Fruit fly (Drosophila melanogaster): ENCODE measurements around the gene Dh44.

Gene Dh44

DNA sequence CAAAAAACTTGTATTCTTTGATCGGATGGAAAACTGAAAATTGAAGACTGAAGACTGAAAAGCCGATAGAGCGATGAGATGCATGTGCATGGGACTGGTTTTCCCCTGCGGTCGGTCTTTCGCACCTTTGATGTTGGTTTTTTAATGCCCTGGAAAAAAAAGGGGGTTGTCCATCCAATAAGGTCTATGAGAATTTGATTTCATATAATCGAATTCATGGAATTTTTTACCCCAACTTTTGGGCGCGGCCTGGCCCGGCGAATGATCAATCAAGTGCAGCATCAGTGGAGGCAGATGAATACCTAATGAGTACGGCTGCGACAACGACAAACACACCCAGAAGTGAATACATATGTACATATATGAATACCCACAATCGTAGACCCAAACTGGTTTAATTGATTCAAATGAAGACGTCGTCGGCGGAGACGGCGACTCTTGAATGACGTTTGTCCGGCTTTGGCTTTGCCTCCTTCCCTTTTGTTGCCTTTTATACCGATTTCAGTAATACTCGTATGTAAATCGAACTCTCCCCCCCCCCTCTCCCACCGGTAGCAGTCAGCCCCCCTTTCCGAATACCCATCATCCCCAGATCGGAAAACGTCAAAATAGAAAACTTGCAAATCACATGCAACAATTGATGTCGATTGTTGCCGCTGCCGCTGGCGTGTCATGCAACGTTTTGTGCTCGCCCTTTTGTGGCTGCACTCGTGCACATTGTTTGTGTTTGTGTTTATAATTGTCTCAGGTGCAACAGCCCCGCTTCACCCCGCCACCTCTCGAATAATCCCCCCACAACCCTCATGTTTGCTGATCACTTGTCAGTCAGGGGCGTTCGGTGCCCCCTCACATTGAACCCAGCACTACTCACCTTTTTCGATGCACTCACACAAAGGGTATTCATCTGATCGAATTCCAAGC is 34.7 kb upstream of the Dh44 start:
- TF ChIP-seq Dll (optimal IDR thresholded peaks at IDR 0.05) (no peak), CG8478 (optimal IDR thresholded peaks at IDR 0.05) (no peak), EcR (GFP tag; optimal IDR thresholded peaks at IDR 0.05) (no peak), psq (optimal IDR thresholded peaks at IDR 0.05) (no peak), pan (optimal IDR thresholded peaks at IDR 0.05) (no peak), usp (GFP tag; optimal IDR thresholded peaks at IDR 0.05) (no peak)

DNA sequence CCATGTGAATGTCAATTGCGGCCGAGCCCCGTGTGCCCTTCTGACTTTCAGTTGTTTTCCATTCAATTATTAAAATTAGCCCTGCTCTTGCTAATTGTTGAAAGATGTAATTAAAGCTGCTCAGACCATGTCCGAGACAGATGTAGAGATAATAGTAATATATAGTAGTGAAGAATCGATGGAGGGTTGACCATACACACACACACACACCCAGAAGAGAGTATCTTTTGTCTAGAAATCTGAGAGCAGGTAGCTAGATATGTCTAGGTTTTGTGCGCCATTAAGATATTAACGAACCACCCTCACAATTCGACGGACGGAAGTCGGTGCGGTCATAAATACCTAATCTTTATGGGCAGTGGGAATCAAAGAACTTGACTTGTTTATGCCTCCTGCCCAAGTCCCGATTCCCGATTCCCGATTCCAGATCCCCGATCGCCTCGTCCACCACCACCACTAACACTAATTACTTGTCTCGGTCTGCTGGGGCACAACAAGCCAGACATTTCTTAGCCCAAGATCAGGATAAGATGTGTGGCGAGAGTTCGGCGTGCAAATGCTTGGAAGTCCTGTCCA is 33.4 kb upstream of the Dh44 start:
- TF ChIP-seq CG8478 (optimal IDR thresholded peaks at IDR 0.05) (no peak), EcR (GFP tag; optimal IDR thresholded peaks at IDR 0.05) (no peak), psq (optimal IDR thresholded peaks at IDR 0.05) (no peak), pan (optimal IDR thresholded peaks at IDR 0.05) (no peak), Dll (optimal IDR thresholded peaks at IDR 0.05) (no peak), usp (GFP tag; optimal IDR thresholded peaks at IDR 0.05) (no peak)

dm6 chr3R:9605084-9605483 is 32.9 kb upstream of the Dh44 start:
- TF ChIP-seq Dll (optimal IDR thresholded peaks at IDR 0.05) (no peak), usp (GFP tag; optimal IDR thresholded peaks at IDR 0.05) (no peak), CG8478 (optimal IDR thresholded peaks at IDR 0.05) (no peak)

DNA sequence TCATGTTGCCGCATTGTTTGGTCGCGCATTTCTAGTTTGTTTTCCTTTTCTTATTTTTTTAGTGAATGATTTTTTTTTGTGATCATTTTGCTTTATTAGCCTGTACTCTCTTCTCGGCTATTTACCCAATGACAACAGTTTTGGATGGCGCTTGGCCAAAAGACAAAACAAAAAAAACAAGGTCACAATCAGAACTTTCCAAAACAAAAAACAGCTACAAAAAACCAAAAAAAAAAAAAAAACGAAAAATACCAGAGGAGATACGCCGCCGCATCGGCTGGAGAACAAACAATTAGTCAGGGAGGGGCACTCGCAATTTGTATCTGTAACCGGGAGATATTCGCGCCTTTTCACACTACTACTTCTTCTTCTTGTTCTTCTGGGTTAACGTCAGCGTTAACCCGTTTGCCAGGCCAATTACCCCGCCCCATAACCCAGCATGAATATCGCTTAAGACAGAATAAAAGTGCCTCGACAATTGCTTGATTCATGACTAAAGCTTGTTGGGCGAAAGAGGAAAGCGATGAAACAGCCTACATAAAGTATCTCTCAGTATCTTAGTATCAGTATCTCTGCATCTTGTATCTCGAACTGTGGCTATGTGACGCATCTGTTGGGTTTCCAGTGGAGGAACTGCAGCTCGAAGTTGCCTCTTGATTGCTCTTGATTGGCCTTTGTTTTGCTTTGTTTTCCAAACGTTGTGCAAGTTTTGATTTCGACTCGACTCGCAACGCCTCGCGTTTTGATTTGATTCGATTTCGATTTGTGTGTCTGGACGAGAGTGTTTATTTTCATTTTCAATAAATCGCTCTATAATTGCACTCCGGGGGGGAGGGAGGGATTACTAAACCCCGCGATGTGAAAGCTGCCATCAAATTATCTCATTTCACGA is 30.8 kb upstream of the Dh44 start:
- no peak for TF ChIP-seq Dll (optimal IDR thresholded peaks at IDR 0.05)
- no peak for TF ChIP-seq EcR (GFP tag; optimal IDR thresholded peaks at IDR 0.05)
- TF ChIP-seq CG8478 (optimal IDR thresholded peaks at IDR 0.05): no peak
- TF ChIP-seq pan (optimal IDR thresholded peaks at IDR 0.05): no peak
- TF ChIP-seq usp (GFP tag; optimal IDR thresholded peaks at IDR 0.05): no peak
- TF ChIP-seq psq (optimal IDR thresholded peaks at IDR 0.05): no peak

DNA sequence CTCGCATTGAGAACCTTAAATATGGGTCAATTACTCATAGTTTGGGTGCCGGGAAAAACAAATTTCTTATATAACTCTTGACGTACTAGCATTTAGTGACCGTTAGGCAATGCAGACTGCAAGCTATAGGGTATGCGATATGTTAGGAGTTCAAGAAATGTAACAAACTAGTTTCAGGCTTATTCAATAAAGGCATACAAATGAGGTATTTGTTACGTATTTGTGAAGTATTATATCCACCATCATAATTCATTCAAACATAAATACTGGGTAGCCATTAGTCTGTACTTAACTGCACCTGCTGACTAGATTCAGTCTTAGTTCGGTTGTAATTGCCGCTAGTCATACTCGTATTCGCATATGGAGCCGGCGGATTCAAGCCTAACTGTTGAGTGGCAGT is 29.8 kb upstream of the Dh44 start:
- no peak for TF ChIP-seq Dll (optimal IDR thresholded peaks at IDR 0.05)
- TF ChIP-seq EcR (GFP tag; optimal IDR thresholded peaks at IDR 0.05): no peak
- no peak for TF ChIP-seq psq (optimal IDR thresholded peaks at IDR 0.05)
- no peak for TF ChIP-seq usp (GFP tag; optimal IDR thresholded peaks at IDR 0.05)
- TF ChIP-seq pan (optimal IDR thresholded peaks at IDR 0.05): no peak
- no peak for TF ChIP-seq CG8478 (optimal IDR thresholded peaks at IDR 0.05)

- TF ChIP-seq Dll (optimal IDR thresholded peaks at IDR 0.05) (no peak), psq (optimal IDR thresholded peaks at IDR 0.05) (no peak), EcR (GFP tag; optimal IDR thresholded peaks at IDR 0.05) (no peak), CG8478 (optimal IDR thresholded peaks at IDR 0.05) (no peak), pan (optimal IDR thresholded peaks at IDR 0.05) (no peak)
Measured at dm6 chr3R:9612217-9612616, 25.8 kb upstream of the Dh44 start.

DNA sequence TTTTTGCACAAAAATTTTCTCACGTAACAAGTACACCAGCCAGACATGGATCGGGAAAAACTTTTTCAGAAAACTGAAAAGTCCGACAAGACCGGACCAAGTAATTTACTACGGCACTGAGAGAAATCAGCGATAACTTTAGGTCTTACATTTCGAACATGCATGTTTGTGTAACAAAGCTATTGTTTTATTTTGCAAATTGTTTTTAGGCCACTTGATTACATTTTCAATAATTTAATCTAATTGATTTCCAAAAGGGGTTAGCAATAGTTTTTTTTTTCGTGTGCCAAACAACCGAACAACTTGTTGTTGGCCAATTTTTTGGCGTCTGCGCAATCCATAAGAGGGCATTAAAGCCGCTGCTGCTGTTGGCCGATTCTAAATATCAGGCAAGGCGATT is 24.9 kb upstream of the Dh44 start:
- TF ChIP-seq pan (optimal IDR thresholded peaks at IDR 0.05) (no peak), psq (optimal IDR thresholded peaks at IDR 0.05) (no peak), EcR (GFP tag; optimal IDR thresholded peaks at IDR 0.05) (no peak), usp (GFP tag; optimal IDR thresholded peaks at IDR 0.05) (no peak), Dll (optimal IDR thresholded peaks at IDR 0.05) (no peak), CG8478 (optimal IDR thresholded peaks at IDR 0.05) (no peak)

- TF ChIP-seq psq (optimal IDR thresholded peaks at IDR 0.05): no peak
- no peak for TF ChIP-seq EcR (GFP tag; optimal IDR thresholded peaks at IDR 0.05)
- TF ChIP-seq pan (optimal IDR thresholded peaks at IDR 0.05): no peak
- no peak for TF ChIP-seq Dll (optimal IDR thresholded peaks at IDR 0.05)
- TF ChIP-seq CG8478 (optimal IDR thresholded peaks at IDR 0.05): no peak
- no peak for TF ChIP-seq usp (GFP tag; optimal IDR thresholded peaks at IDR 0.05)
Measured at dm6 chr3R:9618331-9618730, 19.7 kb upstream of the Dh44 start.

DNA sequence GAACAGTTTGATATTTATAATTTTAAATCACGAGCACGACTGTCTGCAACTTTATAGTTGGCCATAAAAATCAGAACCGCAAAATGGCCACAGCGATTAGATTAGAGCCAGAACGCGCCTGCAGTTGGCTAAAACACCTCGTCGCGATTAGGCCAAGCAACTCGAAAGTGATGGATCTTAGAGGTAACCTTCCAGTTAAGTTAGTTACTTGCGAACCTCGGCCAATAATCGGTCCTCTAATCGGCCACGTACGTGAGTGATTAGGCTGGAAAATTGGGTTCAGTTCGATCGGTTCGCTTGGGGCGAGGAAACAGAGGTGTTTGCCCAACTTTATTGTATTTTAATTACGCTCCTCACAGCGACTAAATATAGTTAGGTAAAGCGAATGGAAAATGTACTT is 17.7 kb upstream of the Dh44 start:
- TF ChIP-seq EcR (GFP tag; optimal IDR thresholded peaks at IDR 0.05) (no peak), Dll (optimal IDR thresholded peaks at IDR 0.05) (no peak)

- TF ChIP-seq usp (GFP tag; optimal IDR thresholded peaks at IDR 0.05) (no peak), Dll (optimal IDR thresholded peaks at IDR 0.05) (no peak), CG8478 (optimal IDR thresholded peaks at IDR 0.05) (no peak), psq (optimal IDR thresholded peaks at IDR 0.05) (no peak), EcR (GFP tag; optimal IDR thresholded peaks at IDR 0.05) (no peak), pan (optimal IDR thresholded peaks at IDR 0.05) (no peak)
Measured at dm6 chr3R:9625443-9625842, 12.5 kb upstream of the Dh44 start.

DNA sequence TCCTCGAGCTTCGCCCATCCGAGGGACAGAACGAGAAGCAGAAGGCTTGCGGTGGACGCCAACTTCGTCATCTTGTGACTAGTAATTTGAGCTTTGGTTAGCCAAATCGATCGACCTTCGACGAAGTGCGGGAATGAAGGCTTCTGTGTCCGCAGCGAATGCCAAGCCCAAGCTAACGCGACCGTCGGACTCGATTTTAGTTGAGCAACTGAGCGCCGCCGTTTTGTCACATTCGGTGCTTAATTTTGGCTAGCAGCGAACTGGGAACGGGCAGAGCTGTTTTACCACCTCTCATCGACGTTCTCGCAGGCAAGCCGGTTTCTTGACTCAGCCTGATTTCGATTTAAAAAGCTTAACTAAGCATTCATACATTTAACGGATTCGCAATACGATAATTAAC is 11.7 kb upstream of the Dh44 start:
- no peak for TF ChIP-seq pan (optimal IDR thresholded peaks at IDR 0.05)

DNA sequence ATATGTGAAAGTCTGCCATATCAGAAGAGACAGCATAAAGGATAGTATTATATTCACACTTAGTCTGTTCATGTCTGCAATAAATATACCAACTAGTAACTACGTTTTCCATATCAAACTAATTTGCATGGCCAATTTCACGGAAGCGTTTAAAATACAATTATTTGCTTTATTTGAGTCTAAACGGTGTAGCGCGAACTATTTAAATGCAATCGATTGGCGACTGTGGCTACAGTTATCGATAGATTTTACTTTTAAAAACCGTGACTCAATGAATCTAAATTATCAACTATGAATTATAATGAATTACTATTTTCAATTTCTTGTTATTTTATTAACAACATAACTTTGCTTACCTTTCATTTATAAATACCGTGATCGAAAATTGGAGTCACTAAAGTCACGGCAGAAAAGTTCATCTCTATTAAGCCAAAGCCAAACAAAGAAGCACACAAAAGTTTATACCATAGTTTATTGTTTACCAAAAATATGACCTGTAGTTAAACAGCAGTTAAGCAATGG is 11.0 kb upstream of the Dh44 start, which contains the start of the genes CG9427 and CG8319:
Gene CG9427, minus strand, starts transcription at position 51 of the 522 bp plus-strand sequence.
Gene CG8319, plus strand, starts transcription at position 442 of the 522 bp plus-strand sequence.
- TF ChIP-seq EcR (GFP tag; optimal IDR thresholded peaks at IDR 0.05): no peak

All from whole organism.